ENCODE assay signal across 5 worm cellular contexts in genomic region chrIII:3953235-3953634, ce11.
TF ChIP-seq lines count a peak whose summit lies in the region.

No protein-coding gene starts in this region.

TF ChIP-seq in whole organism, L1 larva, 84 proteins besides CTCF, POLR2A, EP300 and RAD21 (continued from another document and continues in another):
- TF ChIP-seq dsc-1 (tag; optimal IDR thresholded peaks at IDR 0.05; lab: Kevin White, UChicago) (peak; percentile 38), nhr-47 (tag; optimal IDR thresholded peaks at IDR 0.05; lab: Kevin White, UChicago) (peak; percentile 49), zag-1 (tag; optimal IDR thresholded peaks at IDR 0.05; lab: Kevin White, UChicago) (no peak), elt-2 (tag; optimal IDR thresholded peaks at IDR 0.05; lab: Kevin White, UChicago) (no peak), C16A3.4 (tag; optimal IDR thresholded peaks at IDR 0.05; lab: Kevin White, UChicago) (peak; percentile 57), unc-62 (GFP tag; optimal IDR thresholded peaks at IDR 0.05; lab: Kevin White, UChicago) (no peak), alr-1 (tag; optimal IDR thresholded peaks at IDR 0.05; lab: Kevin White, UChicago; ENCODE audit: borderline replicate concordance) (no peak), nhr-90 (tag; optimal IDR thresholded peaks at IDR 0.05; lab: Kevin White, UChicago; ENCODE audit: poor library complexity) (peak; percentile 21), egl-13 (tag; optimal IDR thresholded peaks at IDR 0.05; lab: Kevin White, UChicago) (no peak), nhr-76 (tag; optimal IDR thresholded peaks at IDR 0.05; lab: Kevin White, UChicago) (no peak), nhr-85 (tag; lab: Kevin White, UChicago) (peak; percentile 94), Y116A8C.19 (tag; optimal IDR thresholded peaks at IDR 0.05; lab: Kevin White, UChicago; ENCODE audit: borderline replicate concordance) (no peak), nhr-11 (tag; optimal IDR thresholded peaks at IDR 0.05; lab: Kevin White, UChicago) (no peak), fkh-8 (tag; optimal IDR thresholded peaks at IDR 0.05; lab: Kevin White, UChicago) (peak; percentile 67), blmp-1 (tag; optimal IDR thresholded peaks at IDR 0.05; lab: Kevin White, UChicago) (peak; percentile 65), pag-3 (tag; optimal IDR thresholded peaks at IDR 0.05; lab: Kevin White, UChicago; ENCODE audit: borderline replicate concordance, insufficient read depth) (no peak), ceh-8 (GFP tag; optimal IDR thresholded peaks at IDR 0.05; lab: Kevin White, UChicago) (no peak), xbp-1 (tag; optimal IDR thresholded peaks at IDR 0.05; lab: Kevin White, UChicago) (no peak), sup-37 (GFP tag; optimal IDR thresholded peaks at IDR 0.05; lab: Kevin White, UChicago) (peak; percentile 29), ztf-11 (tag; optimal IDR thresholded peaks at IDR 0.05; lab: Kevin White, UChicago) (peak in 1 of 2 experiments; percentile 54), hlh-4 (tag; optimal IDR thresholded peaks at IDR 0.05; lab: Kevin White, UChicago) (no peak), C04F5.9 (tag; optimal IDR thresholded peaks at IDR 0.05; lab: Kevin White, UChicago) (no peak), dpl-1 (GFP tag; optimal IDR thresholded peaks at IDR 0.05; lab: Kevin White, UChicago) (peak; percentile 19 to 38 (median 31)), tlp-1 (tag; optimal IDR thresholded peaks at IDR 0.05; lab: Kevin White, UChicago) (no peak), ama-1 (optimal IDR thresholded peaks at IDR 0.05; lab: Kevin White, UChicago) (peak; percentile 60), nhr-20 (tag; optimal IDR thresholded peaks at IDR 0.05; lab: Kevin White, UChicago) (peak; percentile 74)

TF ChIP-seq in whole organism, L2 larva, 48 proteins besides CTCF, POLR2A, EP300 and RAD21 (continued from another document and continues in another):
- TF ChIP-seq lin-11 (tag; optimal IDR thresholded peaks at IDR 0.05; lab: Kevin White, UChicago) (peak; percentile 18), ceh-16 (tag; optimal IDR thresholded peaks at IDR 0.05; lab: Kevin White, UChicago) (peak; percentile 72), sem-4 (tag; optimal IDR thresholded peaks at IDR 0.05; lab: Kevin White, UChicago) (peak; percentile 85), nhr-237 (tag; optimal IDR thresholded peaks at IDR 0.05; lab: Kevin White, UChicago) (no peak), lin-39 (tag; optimal IDR thresholded peaks at IDR 0.05; lab: Kevin White, UChicago) (no peak), blmp-1 (tag; optimal IDR thresholded peaks at IDR 0.05; lab: Kevin White, UChicago; ENCODE audit: insufficient read depth) (peak; percentile 12), alr-1 (tag; optimal IDR thresholded peaks at IDR 0.05; lab: Kevin White, UChicago) (no peak), dmd-4 (tag; optimal IDR thresholded peaks at IDR 0.05; lab: Kevin White, UChicago) (no peak), nhr-77 (tag; optimal IDR thresholded peaks at IDR 0.05; lab: Kevin White, UChicago) (no peak), nhr-25 (tag; optimal IDR thresholded peaks at IDR 0.05; lab: Kevin White, UChicago) (peak; percentile 79), nhr-129 (tag; optimal IDR thresholded peaks at IDR 0.05; lab: Kevin White, UChicago) (peak; percentile 85), nhr-10 (tag; optimal IDR thresholded peaks at IDR 0.05; lab: Kevin White, UChicago) (no peak), nhr-12 (tag; optimal IDR thresholded peaks at IDR 0.05; lab: Kevin White, UChicago) (no peak), mdl-1 (tag; optimal IDR thresholded peaks at IDR 0.05; lab: Kevin White, UChicago) (peak in 1 of 2 experiments; percentile 63), nhr-6 (tag; optimal IDR thresholded peaks at IDR 0.05; lab: Kevin White, UChicago) (peak; percentile 47), peb-1 (tag; optimal IDR thresholded peaks at IDR 0.05; lab: Kevin White, UChicago) (no peak), skn-1 (tag; optimal IDR thresholded peaks at IDR 0.05; lab: Kevin White, UChicago) (no peak), mbf-1 (tag; optimal IDR thresholded peaks at IDR 0.05; lab: Kevin White, UChicago) (no peak), ztf-4 (tag; optimal IDR thresholded peaks at IDR 0.05; lab: Kevin White, UChicago) (no peak), nhr-23 (tag; optimal IDR thresholded peaks at IDR 0.05; lab: Kevin White, UChicago) (no peak), ceh-82 (tag; optimal IDR thresholded peaks at IDR 0.05; lab: Kevin White, UChicago) (no peak), gmeb-1 (tag; optimal IDR thresholded peaks at IDR 0.05; lab: Kevin White, UChicago) (no peak), aly-2 (tag; optimal IDR thresholded peaks at IDR 0.05; lab: Kevin White, UChicago) (no peak), Y55F3AM.14 (GFP tag; optimal IDR thresholded peaks at IDR 0.05; lab: Kevin White, UChicago) (peak; percentile 61), nhr-11 (tag; optimal IDR thresholded peaks at IDR 0.05; lab: Kevin White, UChicago) (no peak), ztf-11 (tag; optimal IDR thresholded peaks at IDR 0.05; lab: Kevin White, UChicago) (no peak), unc-62 (GFP tag; optimal IDR thresholded peaks at IDR 0.05; lab: Kevin White, UChicago) (no peak), snpc-4 (tag; optimal IDR thresholded peaks at IDR 0.05; lab: Kevin White, UChicago) (no peak)

TF ChIP-seq in whole organism, L3 larva, 47 proteins besides CTCF, POLR2A, EP300 and RAD21 (continued from another document and continues in another):
- TF ChIP-seq unc-39 (tag; optimal IDR thresholded peaks at IDR 0.05; lab: Kevin White, UChicago) (no peak), lin-39 (tag; optimal IDR thresholded peaks at IDR 0.05; lab: Kevin White, UChicago) (peak; percentile 98), eor-1 (tag; optimal IDR thresholded peaks at IDR 0.05; lab: Kevin White, UChicago) (no peak), fkh-10 (GFP tag; optimal IDR thresholded peaks at IDR 0.05; lab: Kevin White, UChicago) (no peak), aly-2 (tag; optimal IDR thresholded peaks at IDR 0.05; lab: Kevin White, UChicago) (no peak), nhr-237 (tag; optimal IDR thresholded peaks at IDR 0.05; lab: Kevin White, UChicago) (no peak), fkh-2 (tag; optimal IDR thresholded peaks at IDR 0.05; lab: Kevin White, UChicago) (no peak), unc-62 (GFP tag; optimal IDR thresholded peaks at IDR 0.05; lab: Kevin White, UChicago) (peak; percentile 15), mdl-1 (tag; optimal IDR thresholded peaks at IDR 0.05; lab: Kevin White, UChicago) (no peak), nhr-12 (tag; optimal IDR thresholded peaks at IDR 0.05; lab: Kevin White, UChicago) (no peak), jun-1 (tag; optimal IDR thresholded peaks at IDR 0.05; lab: Kevin White, UChicago) (peak; percentile 33), tbx-2 (tag; optimal IDR thresholded peaks at IDR 0.05; lab: Kevin White, UChicago) (peak; percentile 40), nhr-25 (tag; optimal IDR thresholded peaks at IDR 0.05; lab: Kevin White, UChicago) (peak; percentile 6), nfya-1 (tag; optimal IDR thresholded peaks at IDR 0.05; lab: Kevin White, UChicago; ENCODE audit: insufficient read depth) (peak; percentile 69), fos-1 (tag; optimal IDR thresholded peaks at IDR 0.05; lab: Kevin White, UChicago) (no peak), zag-1 (tag; optimal IDR thresholded peaks at IDR 0.05; lab: Kevin White, UChicago) (no peak), egl-27 (tag; optimal IDR thresholded peaks at IDR 0.05; lab: Kevin White, UChicago) (no peak), daf-12 (tag; optimal IDR thresholded peaks at IDR 0.05; lab: Kevin White, UChicago) (no peak), nhr-28 (tag; optimal IDR thresholded peaks at IDR 0.05; lab: Kevin White, UChicago) (no peak), ama-1 (optimal IDR thresholded peaks at IDR 0.05; lab: Kevin White, UChicago) (peak; percentile 82), ceh-82 (tag; optimal IDR thresholded peaks at IDR 0.05; lab: Kevin White, UChicago) (no peak), R02D3.7 (tag; optimal IDR thresholded peaks at IDR 0.05; lab: Kevin White, UChicago) (no peak), elt-3 (tag; optimal IDR thresholded peaks at IDR 0.05; lab: Kevin White, UChicago) (no peak), ceh-16 (tag; optimal IDR thresholded peaks at IDR 0.05; lab: Kevin White, UChicago) (no peak), pqm-1 (tag; optimal IDR thresholded peaks at IDR 0.05; lab: Kevin White, UChicago) (no peak), egl-5 (tag; optimal IDR thresholded peaks at IDR 0.05; lab: Kevin White, UChicago) (peak; percentile 16), ztf-4 (tag; optimal IDR thresholded peaks at IDR 0.05; lab: Kevin White, UChicago) (no peak), nhr-67 (tag; optimal IDR thresholded peaks at IDR 0.05; lab: Kevin White, UChicago) (no peak), nhr-43 (tag; optimal IDR thresholded peaks at IDR 0.05; lab: Kevin White, UChicago; ENCODE audit: poor library complexity, severe bottlenecking) (peak; percentile 85), lin-15B (tag; optimal IDR thresholded peaks at IDR 0.05; lab: Kevin White, UChicago) (peak; percentile 23)

TF ChIP-seq in whole organism, L4 larva, 104 proteins besides CTCF, POLR2A, EP300 and RAD21 (continued from another document and continues in another):
- TF ChIP-seq tra-1 (GFP tag; IDR thresholded peaks at IDR 0.05; lab: Robert Waterston, UW) (no peak; the same call in 1 of the 2 replicates), Y105C5A.15 (GFP tag; IDR thresholded peaks at IDR 0.05; lab: Robert Waterston, UW) (no peak), jun-1 (tag; optimal IDR thresholded peaks at IDR 0.05; lab: Kevin White, UChicago) (no peak), set-16 (GFP tag; IDR thresholded peaks at IDR 0.05; lab: Robert Waterston, UW) (peak; percentile 74; the same call in 1 of the 2 replicates), snpc-4 (tag; optimal IDR thresholded peaks at IDR 0.05; lab: Kevin White, UChicago) (no peak), mes-2 (tag; optimal IDR thresholded peaks at IDR 0.05; lab: Kevin White, UChicago; ENCODE audit: poor library complexity, severe bottlenecking) (no peak), cey-2 (tag; optimal IDR thresholded peaks at IDR 0.05; lab: Kevin White, UChicago; ENCODE audit: borderline replicate concordance, insufficient read depth) (peak; percentile 25), mep-1 (tag; optimal IDR thresholded peaks at IDR 0.05; lab: Kevin White, UChicago) (peak; percentile 56), snpc-1.2 (GFP tag; IDR thresholded peaks at IDR 0.05; lab: Robert Waterston, UW) (no peak), nhr-41 (GFP tag; IDR thresholded peaks at IDR 0.05; lab: Robert Waterston, UW) (no peak), tag-97 (GFP tag; IDR thresholded peaks at IDR 0.05; lab: Robert Waterston, UW) (no peak), nhr-25 (tag; optimal IDR thresholded peaks at IDR 0.05; lab: Kevin White, UChicago; ENCODE audit: borderline replicate concordance, insufficient read depth) (no peak), ZK337.2 (GFP tag; IDR thresholded peaks at IDR 0.05; lab: Robert Waterston, UW) (no peak), nhr-6 (tag; optimal IDR thresholded peaks at IDR 0.05; lab: Kevin White, UChicago) (peak; percentile 24), Y5F2A.4 (GFP tag; optimal IDR thresholded peaks at IDR 0.05; lab: Kevin White, UChicago) (no peak), T26A8.4 (GFP tag; IDR thresholded peaks at IDR 0.05; lab: Robert Waterston, UW) (no peak), hif-1 (tag; optimal IDR thresholded peaks at IDR 0.05; lab: Kevin White, UChicago) (peak in 1 of 2 experiments; percentile 80), egl-43 (GFP tag; IDR thresholded peaks at IDR 0.05; lab: Robert Waterston, UW) (no peak), unc-130 (GFP tag; optimal IDR thresholded peaks at IDR 0.05; lab: Kevin White, UChicago) (no peak), F44E2.7 (GFP tag; IDR thresholded peaks at IDR 0.05; lab: Robert Waterston, UW) (no peak), duxl-1 (tag; optimal IDR thresholded peaks at IDR 0.05; lab: Kevin White, UChicago; ENCODE audit: poor library complexity) (no peak), ceh-28 (tag; optimal IDR thresholded peaks at IDR 0.05; lab: Kevin White, UChicago) (peak; percentile 2), lin-15B (tag; optimal IDR thresholded peaks at IDR 0.05; lab: Kevin White, UChicago) (no peak), mxl-3 (GFP tag; optimal IDR thresholded peaks at IDR 0.05; lab: Kevin White, UChicago) (peak; percentile 75), zip-11 (GFP tag; IDR thresholded peaks at IDR 0.05; lab: Robert Waterston, UW) (no peak), nhr-11 (tag; optimal IDR thresholded peaks at IDR 0.05; lab: Kevin White, UChicago) (peak; percentile 43), skn-1 (tag; optimal IDR thresholded peaks at IDR 0.05; lab: Kevin White, UChicago) (no peak), F26F4.8 (GFP tag; conservative IDR thresholded peaks at IDR 0.05; lab: Robert Waterston, UW) (no peak), ces-1 (GFP tag; optimal IDR thresholded peaks at IDR 0.05; lab: Kevin White, UChicago) (no peak), ctbp-1 (GFP tag; IDR thresholded peaks at IDR 0.05; lab: Robert Waterston, UW) (peak; percentile 47; the same call in 1 of the 2 replicates)

TF ChIP-seq in whole organism, young adult, 124 proteins besides CTCF, POLR2A, EP300 and RAD21 (continued from another document):
- TF ChIP-seq T26A5.8 (tag; optimal IDR thresholded peaks at IDR 0.05; lab: Kevin White, UChicago) = no peak
- TF ChIP-seq K12H6.12 (tag; optimal IDR thresholded peaks at IDR 0.05; lab: Kevin White, UChicago) = peak; percentile 25
- TF ChIP-seq K11D2.4 (GFP tag; IDR thresholded peaks at IDR 0.05; lab: Robert Waterston, UW) = 0 out of 2 replicates have a peak, but pooled peaks have one; percentile 60
- TF ChIP-seq C06A6.2 (GFP tag; conservative IDR thresholded peaks at IDR 0.05; lab: Robert Waterston, UW) = no peak
- peak; percentile 79 for TF ChIP-seq attf-5 (GFP tag; optimal IDR thresholded peaks at IDR 0.05; lab: Kevin White, UChicago)
- peak; percentile 74; the same call in 1 of the 2 replicates for TF ChIP-seq hmg-1.2 (GFP tag; IDR thresholded peaks at IDR 0.05; lab: Robert Waterston, UW)
- peak; percentile 69; the same call in 1 of the 2 replicates for TF ChIP-seq Y95B8A.8 (GFP tag; IDR thresholded peaks at IDR 0.05; lab: Robert Waterston, UW)
- TF ChIP-seq efl-1 (GFP tag; optimal IDR thresholded peaks at IDR 0.05; lab: Kevin White, UChicago) = no peak
- peak; percentile 53; the same call in 1 of the 2 replicates for TF ChIP-seq lir-1 (GFP tag; conservative IDR thresholded peaks at IDR 0.05; lab: Robert Waterston, UW)
- TF ChIP-seq nhr-80 (tag; optimal IDR thresholded peaks at IDR 0.05; lab: Kevin White, UChicago) = peak; percentile 61
- no peak for TF ChIP-seq hsf-1 (GFP tag; IDR thresholded peaks at IDR 0.05; lab: Robert Waterston, UW)
- no peak for TF ChIP-seq bed-1 (GFP tag; IDR thresholded peaks at IDR 0.05; lab: Robert Waterston, UW)
